Fruit fly (Drosophila melanogaster) whole organism, pupa: ENCODE data around the gene Aprt.

Experiments
- CG10348 ChIP-seq: fragments of 200-800 bp; sonication (Bioruptor generic); IDR thresholded peaks from 2 replicates; pipeline ENCODE4 v1.3.6; 2022; ENCODE audit warnings: missing biosample characterization, missing genetic modification characterization
- CG12605 ChIP-seq: fragments of 200-800 bp; sonication (Bioruptor generic); IDR thresholded peaks from 2 replicates; pipeline ENCODE4 v1.3.6; 2022; ENCODE audit warnings: missing biosample characterization, missing genetic modification characterization
- CG13204 ChIP-seq: fragments of 200-800 bp; sonication (Bioruptor generic); optimal IDR thresholded peaks from 2 replicates; lab custom pipeline; 2018; ENCODE audit warnings: missing biosample characterization, mild to moderate bottlenecking, missing genetic modification characterization, moderate library complexity
- CG14655 ChIP-seq: fragments of 200-800 bp; sonication (Bioruptor generic); optimal IDR thresholded peaks from 3 replicates; lab custom pipeline; 2017; ENCODE audit warnings: mild to moderate bottlenecking, missing biosample characterization, missing genetic modification reagents, missing genetic modification characterization
- CG15710 ChIP-seq: fragments of 200-800 bp; sonication (Bioruptor generic); optimal IDR thresholded peaks from 2 replicates; lab custom pipeline; 2018; ENCODE audit warnings: missing biosample characterization, mild to moderate bottlenecking, missing genetic modification characterization, moderate library complexity
- CG17806 ChIP-seq: fragments of 200-800 bp; sonication (Bioruptor generic); optimal IDR thresholded peaks from 2 replicates; lab custom pipeline; 2018; ENCODE audit warnings: missing biosample characterization, mild to moderate bottlenecking, missing genetic modification characterization, moderate library complexity
- CG32121 ChIP-seq: fragments of 200-800 bp; sonication (Bioruptor generic); IDR thresholded peaks from 2 replicates; pipeline ENCODE4 v1.3.6; 2022; ENCODE audit warnings: missing biosample characterization, missing genetic modification characterization
- CG34367 ChIP-seq: fragments of 200-800 bp; sonication (Bioruptor generic); optimal IDR thresholded peaks from 2 replicates; lab custom pipeline; 2018; ENCODE audit warnings: missing biosample characterization, mild to moderate bottlenecking, missing genetic modification characterization
- CG4496 ChIP-seq: fragments of 200-800 bp; sonication (Bioruptor generic); IDR thresholded peaks from 3 replicates; pipeline ENCODE4 v1.3.6; 2022; ENCODE audit warnings: missing biosample characterization, missing genetic modification characterization
- CG8159 ChIP-seq: fragments of 200-800 bp; sonication (Bioruptor generic); optimal IDR thresholded peaks from 3 replicates; lab custom pipeline; 2018; ENCODE audit warnings: missing biosample characterization, mild to moderate bottlenecking, missing genetic modification characterization, moderate library complexity
- CG8301 ChIP-seq: fragments of 200-800 bp; sonication (Bioruptor generic); optimal IDR thresholded peaks from 2 replicates; lab custom pipeline; 2018; ENCODE audit warnings: missing biosample characterization, mild to moderate bottlenecking, missing genetic modification characterization
- CG9948 ChIP-seq: fragments of 200-800 bp; sonication (Bioruptor generic); optimal IDR thresholded peaks from 2 replicates; lab custom pipeline; 2018; ENCODE audit warnings: missing biosample characterization, mild to moderate bottlenecking, missing genetic modification characterization, moderate library complexity
- D1 ChIP-seq: fragments of 200-800 bp; sonication (Bioruptor generic); optimal IDR thresholded peaks from 2 replicates; lab custom pipeline; 2018; ENCODE audit warnings: missing biosample characterization, mild to moderate bottlenecking, missing genetic modification characterization, moderate library complexity
- EcR ChIP-seq: fragments of 200-800 bp; sonication (Bioruptor generic); optimal IDR thresholded peaks from 3 replicates; lab custom pipeline; 2019; ENCODE audit warnings: missing biosample characterization, missing genetic modification characterization, mild to moderate bottlenecking, moderate library complexity, missing genetic modification reagents
- Ets98B ChIP-seq: fragments of 200-800 bp; sonication (Bioruptor generic); IDR thresholded peaks from 2 replicates; pipeline ENCODE4 v1.3.6; 2022; ENCODE audit warnings: missing biosample characterization, missing genetic modification characterization
- Pif1A ChIP-seq: fragments of 200-800 bp; sonication (Bioruptor generic); optimal IDR thresholded peaks from 3 replicates; lab custom pipeline; 2016; ENCODE audit warnings: missing biosample characterization, missing genetic modification characterization
- Pif1B ChIP-seq: fragments of 200-800 bp; sonication (Bioruptor generic); optimal IDR thresholded peaks from 3 replicates; lab custom pipeline; 2016; ENCODE audit warnings: missing biosample characterization, missing genetic modification characterization
- Snoo ChIP-seq: fragments of 200-800 bp; sonication (Bioruptor generic); optimal IDR thresholded peaks from 3 replicates; lab custom pipeline; 2017; ENCODE audit warnings: missing biosample characterization, mild to moderate bottlenecking, missing genetic modification characterization, inconsistent platforms
- fd96Ca ChIP-seq: fragments of 200-800 bp; sonication (Bioruptor generic); IDR thresholded peaks from 3 replicates; pipeline ENCODE4 v1.3.6; 2022; ENCODE audit warnings: missing biosample characterization, missing genetic modification characterization
- gl ChIP-seq: fragments of 200-800 bp; sonication (Bioruptor generic); optimal IDR thresholded peaks from 2 replicates; lab custom pipeline; 2018; ENCODE audit warnings: missing biosample characterization, mild to moderate bottlenecking, missing genetic modification characterization
- rn ChIP-seq: fragments of 200-800 bp; sonication (Bioruptor generic); IDR thresholded peaks from 2 replicates; pipeline ENCODE4 v1.3.6; 2022; ENCODE audit warnings: missing biosample characterization, missing genetic modification characterization

Aprt gene

dm6 chr3L:1890941-1891340, 6.1 kb upstream of the Aprt start:
- TF ChIP-seq CG15710 (no peak), CG4496 (peak; percentile 25; the same call in 1 of the 3 replicates), Ets98B (GFP tag; lab: Robert Waterston, UW) (no peak), rn (GFP tag; lab: Robert Waterston, UW) (no peak), CG32121 (GFP tag; lab: Robert Waterston, UW) (no peak)
- TF ChIP-seq, all 21 proteins: peak for 1

- TF ChIP-seq Snoo (tag; lab: Kevin White, UChicago): no peak
- TF ChIP-seq CG14655 (GFP tag; lab: Kevin White, UChicago): no peak
- TF ChIP-seq CG32121 (GFP tag; lab: Robert Waterston, UW): no peak
- TF ChIP-seq CG17806 (tag; lab: Kevin White, UChicago): no peak
- no peak for TF ChIP-seq CG34367 (tag; lab: Kevin White, UChicago)
- TF ChIP-seq CG10348: no peak
- TF ChIP-seq CG13204 (GFP tag; lab: Kevin White, UChicago): no peak
- no peak for TF ChIP-seq CG4496
- TF ChIP-seq CG8159 (tag; lab: Kevin White, UChicago): no peak
- no peak for TF ChIP-seq rn (GFP tag; lab: Robert Waterston, UW)
- no peak for TF ChIP-seq Ets98B (GFP tag; lab: Robert Waterston, UW)
- TF ChIP-seq Pif1A (GFP tag; lab: Kevin White, UChicago): no peak
- TF ChIP-seq D1 (tag; lab: Kevin White, UChicago): no peak
- no peak for TF ChIP-seq CG9948
These were observed 3.2 kb upstream of the Aprt start for dm6 chr3L:1887929-1888529.

- TF ChIP-seq CG9948: peak; percentile 96
- TF ChIP-seq CG17806 (tag; lab: Kevin White, UChicago): peak; percentile 98
- TF ChIP-seq Pif1A (GFP tag; lab: Kevin White, UChicago): peak; percentile 98
- peak; percentile 99 for TF ChIP-seq CG32121 (GFP tag; lab: Robert Waterston, UW)
- TF ChIP-seq rn (GFP tag; lab: Robert Waterston, UW): peak; percentile 97
- TF ChIP-seq CG4496: peak; percentile 99
- TF ChIP-seq CG12605 (GFP tag; lab: Robert Waterston, UW): peak; percentile 97
- no peak for TF ChIP-seq EcR
- TF ChIP-seq fd96Ca (GFP tag; lab: Robert Waterston, UW): peak; percentile 98
- peak; percentile 97 for TF ChIP-seq CG15710
- TF ChIP-seq D1 (tag; lab: Kevin White, UChicago): peak; percentile 90
- peak; percentile 92 for TF ChIP-seq CG10348
- peak; percentile 98 for TF ChIP-seq CG8159 (tag; lab: Kevin White, UChicago)
- TF ChIP-seq Ets98B (GFP tag; lab: Robert Waterston, UW): peak; percentile 99
- peak; percentile 97 for TF ChIP-seq Pif1B
- peak; percentile 95 for TF ChIP-seq gl
- TF ChIP-seq CG8301: peak; percentile 99
- peak; percentile 99 for TF ChIP-seq CG14655 (GFP tag; lab: Kevin White, UChicago)
- peak; percentile 92 for TF ChIP-seq Snoo (tag; lab: Kevin White, UChicago)
- peak; percentile 91 for TF ChIP-seq CG13204 (GFP tag; lab: Kevin White, UChicago)
- peak; percentile 98 for TF ChIP-seq CG34367 (tag; lab: Kevin White, UChicago)
- TF ChIP-seq, all 21 proteins: peak for 20
These were observed 1.3 kb upstream of the Aprt start for dm6 chr3L:1886125-1886544.

- TF ChIP-seq CG8159 (tag; lab: Kevin White, UChicago) (no peak), CG8301 (no peak), Ets98B (GFP tag; lab: Robert Waterston, UW) (peak; percentile 19; the same call in 1 of the 2 replicates), Snoo (tag; lab: Kevin White, UChicago) (no peak), CG34367 (tag; lab: Kevin White, UChicago) (no peak), rn (GFP tag; lab: Robert Waterston, UW) (no peak), CG14655 (GFP tag; lab: Kevin White, UChicago) (no peak)
- TF ChIP-seq, all 21 proteins: peak for 1
These were observed 617 bp upstream of the Aprt start, which contains the start of gene Tmhs for dm6 chr3L:1885436-1885835. Tmhs (plus strand) TSS chr3L:1885657.

- TF ChIP-seq CG10348: no peak
- TF ChIP-seq Pif1A (GFP tag; lab: Kevin White, UChicago): no peak
- no peak for TF ChIP-seq Ets98B (GFP tag; lab: Robert Waterston, UW)
- TF ChIP-seq CG14655 (GFP tag; lab: Kevin White, UChicago): no peak
- no peak for TF ChIP-seq CG8159 (tag; lab: Kevin White, UChicago)
- TF ChIP-seq gl: no peak
- TF ChIP-seq D1 (tag; lab: Kevin White, UChicago): no peak
- no peak for TF ChIP-seq CG9948
These were observed 1.8 kb downstream of the Aprt start, which contains the start of gene CG13937 for dm6 chr3L:1882868-1883554. CG13937 (minus strand) TSS chr3L:1883041.

dm6 chr3L:1881919-1882318, 2.9 kb downstream of the Aprt start:
- TF ChIP-seq CG4496 (no peak), CG9948 (no peak), Ets98B (GFP tag; lab: Robert Waterston, UW) (no peak), rn (GFP tag; lab: Robert Waterston, UW) (no peak), D1 (tag; lab: Kevin White, UChicago) (no peak), Snoo (tag; lab: Kevin White, UChicago) (no peak), CG13204 (GFP tag; lab: Kevin White, UChicago) (no peak), Pif1B (no peak), CG32121 (GFP tag; lab: Robert Waterston, UW) (no peak), Pif1A (GFP tag; lab: Kevin White, UChicago) (no peak), fd96Ca (GFP tag; lab: Robert Waterston, UW) (no peak), CG12605 (GFP tag; lab: Robert Waterston, UW) (no peak), CG14655 (GFP tag; lab: Kevin White, UChicago) (no peak), CG8159 (tag; lab: Kevin White, UChicago) (no peak), EcR (no peak), CG10348 (no peak), gl (no peak), CG15710 (no peak), CG17806 (tag; lab: Kevin White, UChicago) (no peak)
